Worm (Caenorhabditis elegans) whole organism, young adult: ENCODE measurements around the gene col-158.

Source experiments
- B0261.1 ChIP-seq: sonication (generic microtip); optimal IDR thresholded peaks from 2 replicates; lab custom pipeline; 2016; ENCODE audit warnings: mild to moderate bottlenecking, missing genetic modification characterization, moderate library complexity, missing compliant biosample characterization
- D2030.7 ChIP-seq: fragments of 200-800 bp; sonication (Bioruptor generic); IDR thresholded peaks from 2 replicates; pipeline ENCODE4 v1.3.6; 2022; ENCODE audit warnings: missing genetic modification reagents, missing genetic modification characterization, missing compliant biosample characterization
- F33H1.4 ChIP-seq: fragments of 200-800 bp; sonication (Bioruptor generic); IDR thresholded peaks from 2 replicates; pipeline ENCODE4 v1.3.6; 2022; ENCODE audit warnings: missing genetic modification reagents, missing genetic modification characterization, missing compliant biosample characterization
- F37B4.10 ChIP-seq: fragments of 200-800 bp; sonication (Bioruptor generic); IDR thresholded peaks from 2 replicates; pipeline ENCODE4 v1.3.6; 2022; ENCODE audit warnings: missing genetic modification characterization, missing compliant biosample characterization
- F39B2.1 ChIP-seq: fragments of 200-800 bp; sonication (Bioruptor generic); IDR thresholded peaks from 2 replicates; pipeline ENCODE4 v1.3.6; 2022; ENCODE audit warnings: missing genetic modification reagents, missing genetic modification characterization, missing compliant biosample characterization
- F49E8.2 ChIP-seq: sonication (generic microtip); optimal IDR thresholded peaks from 3 replicates; lab custom pipeline; 2017; ENCODE audit warnings: missing genetic modification characterization, mild to moderate bottlenecking, missing compliant biosample characterization, antibody characterized with exemption, moderate library complexity; ENCODE audit not compliant: insufficient read depth
- K11D2.4 ChIP-seq: fragments of 200-800 bp; sonication (Bioruptor generic); IDR thresholded peaks from 2 replicates; pipeline ENCODE4 v1.3.6; 2022; ENCODE audit warnings: missing genetic modification reagents, missing genetic modification characterization, missing compliant biosample characterization
- T07F8.4 ChIP-seq: sonication (generic microtip); optimal IDR thresholded peaks from 2 replicates; lab custom pipeline; 2016; ENCODE audit warnings: mild to moderate bottlenecking, missing genetic modification characterization, moderate library complexity, missing compliant biosample characterization
- T26A5.8 ChIP-seq: sonication (generic microtip); optimal IDR thresholded peaks from 2 replicates; lab custom pipeline; 2016; ENCODE audit warnings: missing genetic modification characterization, missing compliant biosample characterization
- Y79H2A.3 ChIP-seq: fragments of 200-800 bp; sonication (Bioruptor generic); conservative IDR thresholded peaks from 2 replicates; pipeline ENCODE4 v1.3.6; 2022; ENCODE audit warnings: missing genetic modification reagents, missing genetic modification characterization, missing compliant biosample characterization
- akir-1 ChIP-seq: fragments of 200-800 bp; sonication (Bioruptor generic); optimal IDR thresholded peaks from 2 replicates; lab custom pipeline; 2018; ENCODE audit warnings: mild to moderate bottlenecking, missing genetic modification characterization, moderate library complexity, missing compliant biosample characterization
- atf-7 ChIP-seq: sonication (generic microtip); optimal IDR thresholded peaks from 2 replicates; lab custom pipeline; 2017; ENCODE audit warnings: mild to moderate bottlenecking, missing genetic modification characterization, missing compliant biosample characterization
- ceh-100 ChIP-seq: fragments of 200-800 bp; sonication (Bioruptor generic); IDR thresholded peaks from 2 replicates; pipeline ENCODE4 v1.3.6; 2022; ENCODE audit warnings: missing genetic modification reagents, missing genetic modification characterization, missing compliant biosample characterization
- ceh-27 ChIP-seq: fragments of 200-800 bp; sonication (Bioruptor generic); optimal IDR thresholded peaks from 2 replicates; lab custom pipeline; 2018; ENCODE audit warnings: mild to moderate bottlenecking, missing genetic modification characterization, moderate library complexity, missing compliant biosample characterization
- chd-7 ChIP-seq: sonication (generic microtip); optimal IDR thresholded peaks from 2 replicates; lab custom pipeline; 2016; ENCODE audit warnings: mild to moderate bottlenecking, missing genetic modification characterization, moderate library complexity, missing compliant biosample characterization
- dox-1 ChIP-seq: fragments of 200-800 bp; sonication (Bioruptor generic); IDR thresholded peaks from 2 replicates; pipeline ENCODE4 v1.3.6; 2022; ENCODE audit warnings: missing genetic modification reagents, missing genetic modification characterization, missing compliant biosample characterization
- efl-1 ChIP-seq: fragments of 150-350 bp; optimal IDR thresholded peaks from 2 replicates; lab custom pipeline; 2014; ENCODE audit warnings: missing biosample characterization, missing genetic modification reagents, missing genetic modification characterization
- egl-18 ChIP-seq: fragments of 200-800 bp; sonication (Bioruptor generic); IDR thresholded peaks from 2 replicates; pipeline ENCODE4 v1.3.6; 2022; ENCODE audit warnings: missing genetic modification reagents, missing genetic modification characterization, missing compliant biosample characterization
- egrh-3 ChIP-seq: fragments of 200-800 bp; sonication (Bioruptor generic); IDR thresholded peaks from 2 replicates; pipeline ENCODE4 v1.3.6; 2022; ENCODE audit warnings: missing genetic modification reagents, missing genetic modification characterization, missing compliant biosample characterization
- him-1 ChIP-seq: sonication (generic microtip); optimal IDR thresholded peaks from 2 replicates; lab custom pipeline; 2016; ENCODE audit warnings: missing genotype, missing genetic modification reagents, missing genetic modification characterization, missing compliant biosample characterization
- hmg-1.2 ChIP-seq: fragments of 200-800 bp; sonication (Bioruptor generic); IDR thresholded peaks from 2 replicates; pipeline ENCODE4 v1.3.6; 2022; ENCODE audit warnings: missing genetic modification reagents, missing genetic modification characterization, missing compliant biosample characterization
- let-607 ChIP-seq, 2 experiments: fragments of 200-800 bp in 1 of 2; sonication (Bioruptor generic) in 1 of 2; sonication (generic microtip) in 1 of 2; optimal IDR thresholded peaks; 2 replicates each; lab custom pipeline; 2016 to 2018; ENCODE audit warnings: mild to moderate bottlenecking in 2 of 2, missing compliant biosample characterization in 2 of 2, missing genetic modification characterization in 2 of 2, moderate library complexity in 2 of 2, missing genotype in 1 of 2
- lin-54 ChIP-seq: fragments of 200-800 bp; sonication (Bioruptor generic); optimal IDR thresholded peaks from 2 replicates; lab custom pipeline; 2018; ENCODE audit warnings: mild to moderate bottlenecking, missing genetic modification characterization, missing compliant biosample characterization
- lsl-1 ChIP-seq: fragments of 200-800 bp; sonication (Bioruptor generic); optimal IDR thresholded peaks from 2 replicates; lab custom pipeline; 2018; ENCODE audit warnings: mild to moderate bottlenecking, missing genetic modification characterization, moderate library complexity, missing compliant biosample characterization
- madf-3 ChIP-seq: fragments of 200-800 bp; sonication (Bioruptor generic); IDR thresholded peaks from 2 replicates; pipeline ENCODE4 v1.3.6; 2022; ENCODE audit warnings: missing genetic modification reagents, missing genetic modification characterization, missing compliant biosample characterization
- madf-6 ChIP-seq: fragments of 200-800 bp; sonication (Bioruptor generic); IDR thresholded peaks from 2 replicates; pipeline ENCODE4 v1.3.6; 2022; ENCODE audit warnings: missing genetic modification reagents, missing genetic modification characterization, missing compliant biosample characterization
- madf-8 ChIP-seq: fragments of 200-800 bp; sonication (Bioruptor generic); conservative IDR thresholded peaks from 2 replicates; pipeline ENCODE4 v1.3.6; 2022; ENCODE audit warnings: missing genetic modification reagents, missing genetic modification characterization, missing compliant biosample characterization
- nfya-1 ChIP-seq: sonication (generic microtip); optimal IDR thresholded peaks from 2 replicates; lab custom pipeline; 2017; ENCODE audit warnings: antibody characterized with exemption, missing compliant biosample characterization, missing genetic modification characterization, borderline replicate concordance; ENCODE audit not compliant: insufficient read depth
- nhr-27 ChIP-seq: fragments of 200-800 bp; sonication (Bioruptor generic); optimal IDR thresholded peaks from 2 replicates; lab custom pipeline; 2018; ENCODE audit warnings: mild to moderate bottlenecking, missing genetic modification characterization, moderate library complexity, missing compliant biosample characterization
- pbrm-1 ChIP-seq: fragments of 200-800 bp; sonication (Bioruptor generic); IDR thresholded peaks from 2 replicates; pipeline ENCODE4 v1.3.6; 2022; ENCODE audit warnings: missing genetic modification reagents, missing genetic modification characterization, missing compliant biosample characterization
- pha-4 ChIP-seq: fragments of 150-350 bp; sonication (generic microtip); optimal IDR thresholded peaks from 2 replicates; lab custom pipeline; 2014; ENCODE audit warnings: missing biosample characterization, missing genetic modification reagents, missing genetic modification characterization
- rec-8 ChIP-seq, 2 experiments: sonication (generic microtip); optimal IDR thresholded peaks; 2 replicates each; lab custom pipeline; 2016; ENCODE audit warnings: mild to moderate bottlenecking in 2 of 2, missing genetic modification characterization in 2 of 2, missing genetic modification reagents in 2 of 2, missing genotype in 2 of 2, missing biosample characterization in 1 of 2, missing compliant biosample characterization in 1 of 2, moderate library complexity in 1 of 2
- rpc-1 ChIP-seq, 2 experiments: fragments of 150-350 bp in 1 of 2; sonication (generic microtip) in 1 of 2; optimal IDR thresholded peaks; 2 replicates each; lab custom pipeline; 2014 to 2018; ENCODE audit warnings: missing biosample characterization in 1 of 2, missing genetic modification characterization in 1 of 2, missing genetic modification reagents in 1 of 2, missing genotype in 1 of 2
- snpc-3.4 ChIP-seq: sonication (generic microtip); optimal IDR thresholded peaks from 2 replicates; lab custom pipeline; 2017; ENCODE audit warnings: missing genetic modification characterization, mild to moderate bottlenecking, missing compliant biosample characterization, antibody characterized with exemption, moderate library complexity, missing genotype, missing genetic modification reagents
- somi-1 ChIP-seq: fragments of 200-800 bp; sonication (Bioruptor generic); optimal IDR thresholded peaks from 2 replicates; lab custom pipeline; 2018; ENCODE audit warnings: mild to moderate bottlenecking, missing genetic modification characterization, missing compliant biosample characterization
- xnd-1 ChIP-seq: sonication (generic microtip); optimal IDR thresholded peaks from 2 replicates; lab custom pipeline; 2016; ENCODE audit warnings: missing genotype, missing genetic modification reagents, missing genetic modification characterization, missing compliant biosample characterization
- zfh-2 ChIP-seq: fragments of 200-800 bp; sonication (Bioruptor generic); conservative IDR thresholded peaks from 2 replicates; pipeline ENCODE4 v1.3.6; 2022; ENCODE audit warnings: missing genetic modification reagents, missing genetic modification characterization, missing compliant biosample characterization
- ztf-25 ChIP-seq: fragments of 200-800 bp; sonication (Bioruptor generic); IDR thresholded peaks from 2 replicates; pipeline ENCODE4 v1.3.6; 2022; ENCODE audit warnings: missing genetic modification reagents, missing genetic modification characterization, missing compliant biosample characterization
- ztf-28 ChIP-seq: fragments of 200-800 bp; sonication (Bioruptor generic); IDR thresholded peaks from 2 replicates; pipeline ENCODE4 v1.3.6; 2022; ENCODE audit warnings: missing genetic modification reagents, missing genetic modification characterization, missing compliant biosample characterization
- ztf-3 ChIP-seq: fragments of 200-800 bp; sonication (Bioruptor generic); optimal IDR thresholded peaks from 2 replicates; lab custom pipeline; 2018; ENCODE audit warnings: mild to moderate bottlenecking, missing genetic modification characterization, missing compliant biosample characterization
- ztf-6 ChIP-seq: fragments of 200-800 bp; sonication (Bioruptor generic); IDR thresholded peaks from 2 replicates; pipeline ENCODE4 v1.3.6; 2022; ENCODE audit warnings: missing genetic modification reagents, missing genetic modification characterization, missing compliant biosample characterization

col-158 gene

ce11 chrV:11787258-11787657 lies 42.1 kb upstream of the col-158 start, which contains the start of gene F55A11.7:
TSS of gene F55A11.7 (minus strand) at chrV:11787443.
- TF ChIP-seq akir-1: no peak
- TF ChIP-seq atf-7 (tag; lab: Kevin White, UChicago): no peak
- TF ChIP-seq madf-3 (GFP tag; lab: Robert Waterston, UW): no peak
- no peak for TF ChIP-seq somi-1 (GFP tag; lab: Kevin White, UChicago)
- TF ChIP-seq nfya-1 (tag; lab: Kevin White, UChicago): no peak
- no peak for TF ChIP-seq nhr-27 (tag; lab: Kevin White, UChicago)
- TF ChIP-seq pbrm-1 (GFP tag; lab: Robert Waterston, UW): no peak
- TF ChIP-seq ceh-27 (GFP tag; lab: Kevin White, UChicago): no peak
- TF ChIP-seq ztf-6: no peak
- no peak for TF ChIP-seq zfh-2
- no peak for TF ChIP-seq him-1 (tag; lab: Kevin White, UChicago)
- TF ChIP-seq xnd-1 (tag; lab: Kevin White, UChicago): no peak

DNA sequence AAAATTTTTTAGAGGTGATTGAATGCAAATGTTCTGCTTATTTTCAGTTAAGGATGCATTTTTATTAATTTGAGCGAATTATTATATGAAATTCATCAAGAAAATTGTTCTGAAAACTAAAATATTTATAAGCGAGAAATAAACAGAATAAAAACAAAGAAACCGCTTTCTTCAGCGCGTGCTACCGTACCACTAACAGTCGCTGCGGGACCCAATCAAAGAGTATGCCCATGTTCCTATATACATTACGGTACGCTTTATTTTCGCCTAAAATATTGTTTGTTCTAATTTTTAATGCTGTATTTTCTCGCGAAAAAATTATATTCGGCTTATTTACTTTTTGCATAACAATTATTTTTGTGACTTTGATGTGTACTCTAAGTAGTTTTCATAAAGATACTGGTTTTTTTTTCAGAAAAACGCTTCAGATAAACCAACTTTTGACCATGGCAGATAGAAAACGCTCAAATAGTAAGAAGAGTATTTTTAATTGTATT lies 41.6 kb upstream of the col-158 start, which contains the start of gene F55A11.8:
TSS of gene F55A11.8 (plus strand) at position 447 of the 497 bp plus-strand sequence.
- TF ChIP-seq F33H1.4 (GFP tag; lab: Robert Waterston, UW) (peak; percentile 92), efl-1 (GFP tag; lab: Kevin White, UChicago) (peak; percentile 64), xnd-1 (tag; lab: Kevin White, UChicago) (peak; percentile 86), Y79H2A.3 (GFP tag; lab: Robert Waterston, UW) (no peak), D2030.7 (0 out of 2 replicates have a peak, but pooled peaks have one; percentile 14), him-1 (tag; lab: Kevin White, UChicago) (peak; percentile 50), lsl-1 (GFP tag; lab: Kevin White, UChicago) (peak; percentile 95), rec-8 (tag; optimal IDR thresholded peaks at IDR 0.05; lab: Kevin White, UChicago) (no peak), madf-6 (GFP tag; lab: Robert Waterston, UW) (peak; percentile 89), hmg-1.2 (GFP tag; lab: Robert Waterston, UW) (peak; percentile 13; the same call in 1 of the 2 replicates), madf-3 (GFP tag; lab: Robert Waterston, UW) (0 out of 2 replicates have a peak, but pooled peaks have one; percentile 55), madf-8 (peak; percentile 62; the same call in 1 of the 2 replicates), dox-1 (GFP tag; lab: Robert Waterston, UW) (no peak), F49E8.2 (tag; lab: Kevin White, UChicago) (peak; percentile 25)

DNA sequence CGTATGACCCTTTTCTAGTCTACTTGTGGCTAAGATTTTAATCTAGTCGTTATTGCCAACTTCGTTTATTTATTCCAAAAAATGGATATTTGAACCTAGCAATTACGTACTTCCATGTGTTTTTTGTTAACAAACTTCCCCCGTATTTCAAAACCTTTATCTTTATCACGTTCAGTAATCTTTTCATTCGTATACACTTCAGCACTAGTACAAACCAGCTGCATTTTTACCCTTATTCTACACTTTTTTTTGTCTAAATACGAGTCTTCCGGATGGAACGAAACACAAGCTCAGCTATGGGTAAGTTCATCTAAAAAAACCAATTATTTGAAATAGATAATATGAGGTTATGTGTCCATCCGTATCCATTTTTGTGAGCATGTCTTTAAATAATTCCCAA lies 39.9 kb upstream of the col-158 start, which contains the start of gene D2023.1:
TSS of gene D2023.1 (plus strand) at position 77 of the 400 bp plus-strand sequence.
- TF ChIP-seq T07F8.4: no peak
- no peak for TF ChIP-seq T26A5.8 (tag; lab: Kevin White, UChicago)
- TF ChIP-seq snpc-3.4 (tag; lab: Kevin White, UChicago): no peak
- TF ChIP-seq ztf-28 (GFP tag; lab: Robert Waterston, UW): no peak
- no peak for TF ChIP-seq F39B2.1 (GFP tag; lab: Robert Waterston, UW)
- no peak for TF ChIP-seq F37B4.10 (GFP tag; lab: Robert Waterston, UW)
- TF ChIP-seq ceh-100: no peak
- TF ChIP-seq lin-54: no peak
- no peak for TF ChIP-seq ztf-25 (GFP tag; lab: Robert Waterston, UW)
- TF ChIP-seq let-607 (tag; optimal IDR thresholded peaks at IDR 0.05; lab: Kevin White, UChicago): no peak
- no peak for TF ChIP-seq atf-7 (tag; lab: Kevin White, UChicago)
- TF ChIP-seq pha-4: no peak
- TF ChIP-seq rpc-1 (optimal IDR thresholded peaks at IDR 0.05; lab: Kevin White, UChicago): no peak
- TF ChIP-seq rpc-1 (tag; optimal IDR thresholded peaks at IDR 0.05; lab: Kevin White, UChicago): no peak
- no peak for TF ChIP-seq egrh-3 (GFP tag; lab: Robert Waterston, UW)
- TF ChIP-seq B0261.1: no peak
- no peak for TF ChIP-seq K11D2.4 (GFP tag; lab: Robert Waterston, UW)
- TF ChIP-seq ztf-3 (GFP tag; lab: Kevin White, UChicago): no peak
- TF ChIP-seq egl-18: no peak
- no peak for TF ChIP-seq chd-7 (tag; lab: Kevin White, UChicago)
- no peak for TF ChIP-seq madf-3 (GFP tag; lab: Robert Waterston, UW)
